Fruit fly (Drosophila melanogaster) whole organism, embryonic: ENCODE results near the gene CG8419.
A peak's percentile ranks its signal among the peaks of the same experiment; 100 is the strongest.

ENCODE experiments used
- Bdp1 ChIP-seq: fragments of 200-800 bp; sonication (Bioruptor generic); optimal IDR thresholded peaks from 3 replicates; lab custom pipeline; 2016; ENCODE audit warnings: missing biosample characterization, missing genetic modification characterization
- Bteb2 ChIP-seq: fragments of 200-800 bp; sonication (Bioruptor generic); optimal IDR thresholded peaks from 2 replicates; lab custom pipeline; 2016; ENCODE audit warnings: missing biosample characterization, missing genetic modification characterization
- CG1024 ChIP-seq: fragments of 200-800 bp; sonication (Bioruptor generic); IDR thresholded peaks from 2 replicates; pipeline ENCODE4 v1.3.6; 2022; ENCODE audit warnings: missing biosample characterization, missing genetic modification characterization
- CG10274 ChIP-seq: fragments of 200-800 bp; sonication (Bioruptor generic); optimal IDR thresholded peaks from 3 replicates; lab custom pipeline; 2017; ENCODE audit warnings: missing biosample characterization, mild to moderate bottlenecking, missing genetic modification characterization
- CG11504 ChIP-seq: fragments of 200-800 bp; sonication (Bioruptor generic); optimal IDR thresholded peaks from 3 replicates; lab custom pipeline; 2019; ENCODE audit warnings: missing biosample characterization, mild to moderate bottlenecking, missing genetic modification characterization, moderate library complexity
- CG11695 ChIP-seq: fragments of 200-800 bp; sonication (Bioruptor generic); IDR thresholded peaks from 3 replicates; pipeline ENCODE4 v1.3.6; 2022; ENCODE audit warnings: missing biosample characterization, missing genetic modification characterization
- CG12236 ChIP-seq: fragments of 200-800 bp; sonication (Bioruptor generic); optimal IDR thresholded peaks from 2 replicates; lab custom pipeline; 2016; ENCODE audit warnings: missing biosample characterization, missing genetic modification characterization
- CG13775 ChIP-seq: fragments of 200-800 bp; sonication (Bioruptor generic); optimal IDR thresholded peaks from 3 replicates; lab custom pipeline; 2017; ENCODE audit warnings: missing biosample characterization, mild to moderate bottlenecking, missing genetic modification characterization
- CG17829 ChIP-seq: fragments of 200-800 bp; optimal IDR thresholded peaks from 2 replicates; lab custom pipeline; 2019; ENCODE audit warnings: missing biosample characterization, mild to moderate bottlenecking, missing genetic modification characterization, moderate library complexity
- CG34422 ChIP-seq: fragments of 200-800 bp; sonication (Bioruptor generic); IDR thresholded peaks from 3 replicates; pipeline ENCODE4 v1.3.6; 2022; ENCODE audit warnings: missing biosample characterization, missing genetic modification characterization
- CG3726 ChIP-seq: fragments of 200-800 bp; sonication (Bioruptor generic); IDR thresholded peaks from 3 replicates; pipeline ENCODE4, ENCODE4 v1.3.6; 2022; ENCODE audit warnings: missing biosample characterization, missing genetic modification characterization
- CG3838 ChIP-seq: fragments of 200-800 bp; sonication (Bioruptor generic); optimal IDR thresholded peaks from 3 replicates; lab custom pipeline; 2016; ENCODE audit warnings: missing biosample characterization, missing genetic modification characterization
- CG3847 ChIP-seq: fragments of 200-800 bp; sonication (Bioruptor generic); IDR thresholded peaks from 2 replicates; pipeline ENCODE4 v1.3.6; 2022; ENCODE audit warnings: missing biosample characterization, missing genetic modification characterization
- CG6175 ChIP-seq: fragments of 200-800 bp; sonication (Bioruptor generic); IDR thresholded peaks from 3 replicates; pipeline ENCODE4 v1.3.6; 2022; ENCODE audit warnings: missing biosample characterization, missing genetic modification characterization
- CG6689 ChIP-seq: fragments of 200-800 bp; sonication (Bioruptor generic); IDR thresholded peaks from 2 replicates; pipeline ENCODE4 v1.3.6; 2022; ENCODE audit warnings: missing biosample characterization, missing genetic modification characterization
- CG7556 ChIP-seq: fragments of 200-800 bp; sonication (Bioruptor generic); optimal IDR thresholded peaks from 2 replicates; lab custom pipeline; 2017; ENCODE audit warnings: missing biosample characterization, mild to moderate bottlenecking, missing genetic modification characterization
- CG7839 ChIP-seq: fragments of 200-800 bp; sonication (Bioruptor generic); optimal IDR thresholded peaks from 3 replicates; lab custom pipeline; 2018; ENCODE audit warnings: missing biosample characterization, mild to moderate bottlenecking, missing genetic modification characterization, moderate library complexity
- CG8089 ChIP-seq: fragments of 200-800 bp; sonication (Bioruptor generic); optimal IDR thresholded peaks from 3 replicates; lab custom pipeline; 2016; ENCODE audit warnings: missing biosample characterization, missing genetic modification characterization
- CG8281 ChIP-seq: fragments of 200-800 bp; sonication (Bioruptor generic); optimal IDR thresholded peaks from 2 replicates; lab custom pipeline; 2018; ENCODE audit warnings: missing biosample characterization, mild to moderate bottlenecking, missing genetic modification characterization, moderate library complexity
- CG8478 ChIP-seq: fragments of >200 bp; optimal IDR thresholded peaks from 2 replicates; lab custom pipeline; 2018
- CG9215 ChIP-seq: fragments of 200-800 bp; sonication (Bioruptor generic); IDR thresholded peaks from 2 replicates; pipeline ENCODE4 v1.3.6; 2022; ENCODE audit warnings: missing biosample characterization, missing genetic modification characterization
- D19A ChIP-seq: fragments of 200-800 bp; optimal IDR thresholded peaks from 3 replicates; lab custom pipeline; 2019; ENCODE audit warnings: missing biosample characterization, mild to moderate bottlenecking, missing genetic modification characterization, moderate library complexity
- Deaf1 ChIP-seq: fragments of 200-800 bp; optimal IDR thresholded peaks from 3 replicates; lab custom pipeline; 2019; ENCODE audit warnings: missing biosample characterization, mild to moderate bottlenecking, missing genetic modification characterization, moderate library complexity
- Eip74EF ChIP-seq, 2 experiments: fragments of 200-800 bp in 1 of 2; fragments of >200 bp in 1 of 2; sonication (Bioruptor generic) in 1 of 2; optimal IDR thresholded peaks; 2 replicates each; lab custom pipeline; 2017 to 2019; ENCODE audit warnings: missing biosample characterization in 2 of 2, missing genetic modification characterization in 2 of 2, mild to moderate bottlenecking in 1 of 2, moderate library complexity in 1 of 2
- HHEX ChIP-seq: fragments of 200-800 bp; sonication (Bioruptor generic); optimal IDR thresholded peaks from 3 replicates; lab custom pipeline; 2017; ENCODE audit warnings: missing biosample characterization, mild to moderate bottlenecking, missing genetic modification characterization, missing genetic modification reagents
- HLH3B ChIP-seq: fragments of 200-800 bp; sonication (Bioruptor generic); IDR thresholded peaks from 2 replicates; pipeline ENCODE4 v1.3.6; 2022; ENCODE audit warnings: missing biosample characterization, missing genetic modification characterization
- Hmx ChIP-seq: fragments of 200-800 bp; sonication (Bioruptor generic); optimal IDR thresholded peaks from 2 replicates; lab custom pipeline; 2016; ENCODE audit warnings: missing biosample characterization, missing genetic modification characterization
- MBD-R2 ChIP-seq: fragments of 200-800 bp; sonication (Bioruptor generic); IDR thresholded peaks from 2 replicates; pipeline ENCODE4 v1.3.6; 2022; ENCODE audit warnings: missing biosample characterization, missing genetic modification characterization
- MTF-1 ChIP-seq: fragments of 200-800 bp; sonication (Bioruptor generic); optimal IDR thresholded peaks from 2 replicates; lab custom pipeline; 2018; ENCODE audit warnings: missing biosample characterization, mild to moderate bottlenecking, missing genetic modification characterization, borderline replicate concordance
- Mes4 ChIP-seq: fragments of 200-800 bp; sonication (Bioruptor generic); optimal IDR thresholded peaks from 2 replicates; lab custom pipeline; 2016; ENCODE audit warnings: missing biosample characterization, missing genetic modification characterization
- Opbp ChIP-seq: fragments of 200-800 bp; sonication (Bioruptor generic); IDR thresholded peaks from 3 replicates; pipeline ENCODE4 v1.3.6; 2022; ENCODE audit warnings: missing biosample characterization, missing genetic modification characterization; ENCODE audit not compliant: partially characterized antibody
- Sry-δ ChIP-seq: fragments of 200-800 bp; sonication (Bioruptor generic); optimal IDR thresholded peaks from 2 replicates; lab custom pipeline; 2016; ENCODE audit warnings: missing biosample characterization, missing genetic modification characterization
- Taf1 ChIP-seq: fragments of 200-800 bp; sonication (Bioruptor generic); IDR thresholded peaks from 2 replicates; pipeline ENCODE4 v1.3.6; 2022; ENCODE audit warnings: missing biosample characterization, missing genetic modification characterization
- Usf ChIP-seq: fragments of 200-800 bp; sonication (Bioruptor generic); optimal IDR thresholded peaks from 2 replicates; lab custom pipeline; 2017; ENCODE audit warnings: missing genotype, missing biosample characterization, missing genetic modification characterization
- Xrp1 ChIP-seq: fragments of 200-800 bp; sonication (Bioruptor generic); IDR thresholded peaks from 2 replicates; pipeline ENCODE4 v1.3.6; 2022; ENCODE audit warnings: missing biosample characterization, missing genetic modification characterization
- amos ChIP-seq: fragments of 200-800 bp; sonication (Bioruptor generic); IDR thresholded peaks from 2 replicates; pipeline ENCODE4 v1.3.6; 2022; ENCODE audit warnings: missing biosample characterization, missing genetic modification characterization; ENCODE audit not compliant: partially characterized antibody
- ci ChIP-seq: fragments of 200-800 bp; sonication (Bioruptor generic); IDR thresholded peaks from 3 replicates; pipeline ENCODE4 v1.3.6; 2022; ENCODE audit warnings: missing biosample characterization, missing genetic modification characterization
- ftz-f1 ChIP-seq: fragments of 200-800 bp; sonication (Bioruptor generic); optimal IDR thresholded peaks from 2 replicates; lab custom pipeline; 2016; ENCODE audit warnings: missing biosample characterization, missing genetic modification characterization
- her ChIP-seq: fragments of 200-800 bp; sonication (Bioruptor generic); optimal IDR thresholded peaks from 2 replicates; lab custom pipeline; 2016; ENCODE audit warnings: missing biosample characterization, missing genetic modification characterization
- jing ChIP-seq: fragments of 200-800 bp; sonication (Bioruptor generic); optimal IDR thresholded peaks from 2 replicates; lab custom pipeline; 2018; ENCODE audit warnings: missing biosample characterization, mild to moderate bottlenecking, missing genetic modification characterization
- knrl ChIP-seq: fragments of 200-800 bp; sonication (Bioruptor generic); IDR thresholded peaks from 3 replicates; pipeline ENCODE4 v1.3.6; 2022; ENCODE audit warnings: missing biosample characterization, missing genetic modification characterization; ENCODE audit not compliant: partially characterized antibody
- lbe ChIP-seq: fragments of 200-800 bp; sonication (Bioruptor generic); optimal IDR thresholded peaks from 2 replicates; lab custom pipeline; 2016; ENCODE audit warnings: missing biosample characterization, mild to moderate bottlenecking, missing genetic modification characterization
- mld ChIP-seq: fragments of 200-800 bp; sonication (Bioruptor generic); IDR thresholded peaks from 3 replicates; pipeline ENCODE4 v1.3.6; 2022; ENCODE audit warnings: missing biosample characterization, missing genetic modification characterization; ENCODE audit not compliant: partially characterized antibody
- nmo ChIP-seq: fragments of 200-800 bp; sonication (Bioruptor generic); optimal IDR thresholded peaks from 2 replicates; lab custom pipeline; 2018; ENCODE audit warnings: missing biosample characterization, mild to moderate bottlenecking, missing genetic modification characterization, moderate library complexity
- pan ChIP-seq, 4 experiments: fragments of >200 bp in 3 of 4; fragments of 200-800 bp in 1 of 4; sonication (Bioruptor generic) in 1 of 4; optimal IDR thresholded peaks in 3 of 4; IDR thresholded peaks in 1 of 4; 2 replicates each; pipeline versions ENCODE4 v1.3.6 to Lab custom; 2017 to 2022; ENCODE audit warnings: missing biosample characterization in 2 of 4, missing genetic modification characterization in 2 of 4, mixed read lengths in 1 of 4
- pho ChIP-seq: fragments of 200-800 bp; sonication (Bioruptor generic); optimal IDR thresholded peaks from 2 replicates; lab custom pipeline; 2016; ENCODE audit warnings: missing biosample characterization, missing genetic modification characterization
- prd ChIP-seq, 3 experiments: fragments of >200 bp in 2 of 3; fragments of 200-800 bp in 1 of 3; sonication (Bioruptor generic) in 1 of 3; optimal IDR thresholded peaks in 2 of 3; IDR thresholded peaks in 1 of 3; 2 replicates in 2 of 3; 3 replicates in 1 of 3; pipeline versions ENCODE4 v1.3.6 to Lab custom; 2017 to 2022; ENCODE audit warnings: missing biosample characterization in 1 of 3, missing genetic modification characterization in 1 of 3
- salm ChIP-seq: fragments of 200-800 bp; sonication (Bioruptor generic); optimal IDR thresholded peaks from 2 replicates; lab custom pipeline; 2018; ENCODE audit warnings: missing biosample characterization, mild to moderate bottlenecking, missing genetic modification characterization
- tap ChIP-seq: fragments of 200-800 bp; optimal IDR thresholded peaks from 3 replicates; lab custom pipeline; 2019; ENCODE audit warnings: missing biosample characterization, mild to moderate bottlenecking, missing genetic modification characterization, moderate library complexity
- zfh1 ChIP-seq: fragments of 200-800 bp; sonication (Bioruptor generic); IDR thresholded peaks from 3 replicates; pipeline ENCODE4 v1.3.6; 2022; ENCODE audit warnings: missing biosample characterization, missing genetic modification characterization

Gene CG8419

DNA sequence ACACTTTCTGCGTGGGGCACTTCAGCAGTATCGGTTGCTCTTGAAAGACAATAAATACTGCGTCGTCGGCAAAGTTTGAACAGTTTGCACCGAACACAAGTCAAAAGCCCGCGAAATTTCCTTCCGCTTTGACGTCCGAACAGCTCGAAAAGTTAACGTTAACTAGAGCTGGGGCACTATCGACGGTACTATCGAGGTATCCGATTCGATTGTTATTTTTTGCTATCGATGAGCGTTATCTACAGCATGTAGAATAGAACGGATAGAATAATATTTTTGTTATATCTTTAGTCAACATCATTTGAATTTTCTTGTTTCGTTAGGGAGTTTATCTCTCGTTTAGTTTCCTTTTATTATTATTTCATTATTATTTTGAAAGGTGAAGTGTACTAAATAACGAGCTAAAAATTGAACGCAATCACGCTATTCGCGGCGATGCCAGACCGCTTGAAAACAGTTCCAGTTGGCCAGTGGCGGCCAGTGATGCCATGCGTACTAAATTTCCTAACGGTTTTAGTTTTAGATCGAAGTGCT, 33.8 kb downstream of the CG8419 start, which contains the start of gene Pvr (continued):
- TF ChIP-seq CG34422 (peak; percentile 11; the same call in 1 of the 3 replicates), ci (GFP tag; lab: Robert Waterston, UW) (peak; percentile 17; the same call in 1 of the 3 replicates), CG7556 (no peak), Mes4 (GFP tag; lab: Kevin White, UChicago) (no peak), Xrp1 (GFP tag; lab: Robert Waterston, UW) (no peak), CG11504 (no peak), CG1024 (GFP tag; lab: Robert Waterston, UW) (no peak), CG3838 (GFP tag; lab: Kevin White, UChicago) (no peak), Taf1 (no peak), CG10274 (no peak), CG8089 (GFP tag; lab: Kevin White, UChicago) (no peak), zfh1 (GFP tag; lab: Robert Waterston, UW) (no peak), HLH3B (GFP tag; lab: Robert Waterston, UW) (no peak), Bteb2 (GFP tag; lab: Kevin White, UChicago) (no peak), her (no peak), mld (peak; percentile 82), pan (optimal IDR thresholded peaks at IDR 0.05; lab: Kevin White, UChicago) (no peak), pan (GFP tag; optimal IDR thresholded peaks at IDR 0.05 in 1 of 2, IDR thresholded peaks at IDR 0.05 in 1 of 2) (no peak), jing (GFP tag; lab: Kevin White, UChicago) (no peak), nmo (GFP tag; lab: Kevin White, UChicago) (peak; percentile 67), MTF-1 (peak; percentile 28), tap (no peak), Eip74EF (GFP tag; optimal IDR thresholded peaks at IDR 0.05; lab: Kevin White, UChicago) (no peak), salm (tag; lab: Kevin White, UChicago) (no peak), CG8478 (lab: Kevin White, UChicago) (no peak), CG3847 (peak; percentile 53), lbe (peak; percentile 32), Bdp1 (GFP tag; lab: Kevin White, UChicago) (no peak), amos (GFP tag; lab: Robert Waterston, UW) (peak; percentile 94; the same call in 1 of the 2 replicates), CG6175 (GFP tag; lab: Robert Waterston, UW) (no peak), CG13775 (GFP tag; lab: Kevin White, UChicago) (peak; percentile 17), CG3726 (GFP tag; lab: Robert Waterston, UW) (no peak), CG6689 (GFP tag; lab: Robert Waterston, UW) (no peak), ftz-f1 (no peak), CG11695 (GFP tag; lab: Robert Waterston, UW) (no peak), D19A (tag; lab: Kevin White, UChicago) (no peak), pho (GFP tag; lab: Kevin White, UChicago) (no peak), CG9215 (GFP tag; lab: Robert Waterston, UW) (no peak), Sry-δ (GFP tag; lab: Kevin White, UChicago) (peak; percentile 93), Deaf1 (no peak), CG12236 (GFP tag; lab: Kevin White, UChicago) (no peak), CG7839 (no peak), prd (optimal IDR thresholded peaks at IDR 0.05; lab: Kevin White, UChicago) (no peak), prd (GFP tag; IDR thresholded peaks at IDR 0.05; lab: Robert Waterston, UW) (no peak), Hmx (no peak), MBD-R2 (peak; percentile 34; the same call in 1 of the 2 replicates), HHEX (GFP tag; lab: Kevin White, UChicago) (no peak), Usf (GFP tag; lab: Kevin White, UChicago) (no peak), knrl (GFP tag; lab: Robert Waterston, UW) (peak; percentile 94), CG17829 (peak; percentile 28), CG8281 (tag; lab: Kevin White, UChicago) (no peak), Opbp (peak; percentile 92)
